Worm (Caenorhabditis elegans) whole organism, mixed stage, embryonic: ENCODE measurements around the gene gcy-18.

ENCODE experiments used
- nhr-12 ChIP-seq: fragments of 150-350 bp; optimal IDR thresholded peaks from 2 replicates; lab custom pipeline; 2014; ENCODE audit warnings: missing biosample characterization, missing genetic modification characterization
- nhr-28 ChIP-seq: fragments of 150-350 bp; optimal IDR thresholded peaks from 2 replicates; lab custom pipeline; 2014; ENCODE audit warnings: missing biosample characterization, missing genetic modification characterization

DNA sequence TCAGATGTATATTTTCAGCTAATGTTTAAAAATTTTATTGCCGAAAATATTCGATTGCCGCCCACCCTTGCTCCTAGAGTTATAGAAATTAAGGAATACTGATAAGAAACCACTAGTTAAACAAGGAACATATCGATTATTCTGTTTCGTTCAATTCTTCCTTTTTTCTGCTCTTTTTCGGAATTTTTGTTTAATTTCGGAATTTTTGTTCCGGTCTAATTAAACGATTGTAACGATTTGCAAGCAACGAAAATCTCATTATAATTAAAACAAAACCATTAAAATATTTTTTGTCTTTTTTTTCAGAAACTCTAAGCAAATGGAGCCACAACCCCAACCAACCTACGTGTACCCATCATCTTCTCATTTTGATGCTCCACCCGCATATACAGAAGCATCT lies 32.3 kb downstream of the gcy-18 start, which contains the start of gene K08D8.1:
- TF ChIP-seq nhr-28 (tag; lab: Kevin White, UChicago) (no peak), nhr-12 (tag; lab: Kevin White, UChicago) (no peak)
